Worm (Caenorhabditis elegans): ENCODE data around the gene srz-96.

DNA sequence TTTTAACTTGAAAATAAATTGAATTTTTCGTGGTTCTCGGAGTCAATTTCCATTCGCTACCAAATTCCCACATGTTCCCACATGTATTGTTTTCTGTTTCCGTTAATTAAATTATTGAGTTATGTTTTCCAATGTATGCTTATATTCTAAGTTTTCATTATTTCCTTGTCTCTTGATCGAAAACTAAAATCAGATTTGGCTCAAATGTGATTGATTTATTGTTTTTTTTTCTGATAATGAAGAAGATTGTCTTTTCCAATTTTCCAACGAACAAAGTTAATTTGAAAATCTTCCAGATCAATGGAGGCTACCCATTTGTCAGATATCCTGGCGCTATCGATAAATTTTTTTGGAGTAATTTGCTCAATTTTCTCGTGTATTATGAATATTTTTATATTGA, 25.3 kb upstream of the srz-96 start, which contains the start of gene srbc-25:
- TF ChIP-seq ama-1 (optimal IDR thresholded peaks at IDR 0.05) (no peak), nhr-28 (tag; optimal IDR thresholded peaks at IDR 0.05) (no peak), nhr-77 (tag; optimal IDR thresholded peaks at IDR 0.05) (no peak), vab-15 (tag; optimal IDR thresholded peaks at IDR 0.05) (no peak), lin-35 (GFP tag; optimal IDR thresholded peaks at IDR 0.05) (no peak), unc-62 (GFP tag; optimal IDR thresholded peaks at IDR 0.05) (no peak), xbp-1 (tag; optimal IDR thresholded peaks at IDR 0.05) (no peak), nhr-11 (tag; optimal IDR thresholded peaks at IDR 0.05) (no peak), unc-86 (tag; optimal IDR thresholded peaks at IDR 0.05) (no peak)
